Worm (Caenorhabditis elegans) whole organism, L3 larva: ENCODE data around the gene unc-103.

Source experiments
- ama-1 ChIP-seq: fragments of 150-350 bp; optimal IDR thresholded peaks from 2 replicates; lab custom pipeline; 2018
- ceh-28 ChIP-seq: fragments of 150-350 bp; optimal IDR thresholded peaks from 2 replicates; lab custom pipeline; 2014; ENCODE audit warnings: missing biosample characterization, missing genetic modification reagents, missing genetic modification characterization
- elt-2 ChIP-seq: sonication (generic microtip); optimal IDR thresholded peaks from 2 replicates; lab custom pipeline; 2016; ENCODE audit warnings: missing genetic modification reagents, mild to moderate bottlenecking, missing genetic modification characterization, missing compliant biosample characterization
- fos-1 ChIP-seq: fragments of 150-350 bp; optimal IDR thresholded peaks from 2 replicates; lab custom pipeline; 2014; ENCODE audit warnings: missing biosample characterization, missing genetic modification characterization
- lsy-12 ChIP-seq: sonication (generic microtip); optimal IDR thresholded peaks from 2 replicates; lab custom pipeline; 2016; ENCODE audit warnings: mild to moderate bottlenecking, missing genetic modification characterization, missing compliant biosample characterization
- nhr-25 ChIP-seq: sonication (generic microtip); optimal IDR thresholded peaks from 2 replicates; lab custom pipeline; 2017; ENCODE audit warnings: missing biosample characterization, missing genetic modification characterization

DNA sequence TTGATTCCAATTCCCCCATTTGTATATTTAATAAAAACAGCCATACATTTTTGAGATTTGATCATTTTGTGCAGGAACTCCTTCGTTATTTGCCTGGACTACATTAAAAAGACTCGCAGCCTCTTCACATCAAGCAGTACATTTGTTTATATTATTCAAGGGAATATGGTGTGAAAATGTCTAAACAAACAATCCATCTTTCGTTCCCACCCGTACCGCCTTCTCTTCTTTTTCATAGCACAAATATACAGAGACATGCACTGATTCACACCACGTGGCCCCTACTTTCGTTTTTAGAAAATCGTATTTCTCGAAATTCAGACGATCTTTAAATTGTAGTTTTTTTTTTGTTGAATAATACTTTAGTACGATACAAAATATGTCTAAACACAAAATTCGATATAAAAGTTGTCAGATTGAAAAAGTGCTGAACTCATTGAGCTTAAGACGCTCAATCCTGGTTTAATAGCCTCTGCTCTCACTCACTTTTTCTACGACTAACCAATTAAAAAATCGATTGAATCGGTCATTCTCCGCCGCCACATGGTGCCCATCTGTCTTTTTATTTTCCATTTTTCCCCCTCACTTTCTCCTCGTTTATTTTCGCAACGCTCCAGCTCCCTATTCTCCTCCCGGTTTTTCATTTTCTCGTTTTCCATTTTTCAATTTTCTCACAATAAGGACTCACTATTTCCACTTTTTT, 80.3 kb downstream of the unc-103 start:
- TF ChIP-seq elt-2 (tag; lab: Kevin White, UChicago) (peak; percentile 58), nhr-25 (tag; lab: Kevin White, UChicago) (peak; percentile 38), ama-1 (peak; percentile 95), lsy-12 (tag; lab: Kevin White, UChicago) (peak; percentile 74), ceh-28 (tag; lab: Kevin White, UChicago) (peak; percentile 56), fos-1 (no peak)
